Worm (Caenorhabditis elegans): ENCODE measurements around the gene nlp-82.

DNA sequence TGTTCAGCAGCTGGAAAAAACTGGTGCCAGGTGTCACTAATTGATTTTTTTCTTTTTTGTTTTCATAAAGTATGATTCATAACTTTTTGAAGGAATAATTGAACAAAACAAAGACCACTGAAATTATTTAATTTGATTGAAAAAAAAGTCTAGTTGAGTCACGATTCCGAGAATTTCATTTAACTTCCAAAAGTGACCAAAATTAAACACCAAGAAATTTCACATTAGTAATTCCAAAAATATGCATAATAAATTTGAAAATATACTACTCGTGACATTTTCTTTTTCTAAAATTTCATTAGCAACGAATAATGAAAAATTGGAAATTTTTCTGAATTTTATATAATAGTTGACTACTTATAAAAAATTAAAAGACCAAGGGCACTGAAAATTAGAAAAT is 28.0 kb upstream of the nlp-82 start:
- TF ChIP-seq aha-1 (tag) (peak; percentile 93), ctbp-1 (GFP tag; IDR thresholded peaks at IDR 0.05) (no peak), daf-16 (GFP tag; optimal IDR thresholded peaks at IDR 0.05) (no peak), daf-16 (tag; optimal IDR thresholded peaks at IDR 0.05) (no peak), R02D3.7 (tag; optimal IDR thresholded peaks at IDR 0.05) (no peak)

Data from whole organism, L4 larva.